Fruit fly (Drosophila melanogaster) whole organism, pupa: ENCODE results near the gene jar.

ENCODE experiments used
- CG10348 ChIP-seq: fragments of 200-800 bp; sonication (Bioruptor generic); IDR thresholded peaks from 2 replicates; pipeline ENCODE4 v1.3.6; 2022; ENCODE audit warnings: missing biosample characterization, missing genetic modification characterization
- CG12605 ChIP-seq: fragments of 200-800 bp; sonication (Bioruptor generic); IDR thresholded peaks from 2 replicates; pipeline ENCODE4 v1.3.6; 2022; ENCODE audit warnings: missing biosample characterization, missing genetic modification characterization
- CG14655 ChIP-seq: fragments of 200-800 bp; sonication (Bioruptor generic); optimal IDR thresholded peaks from 3 replicates; lab custom pipeline; 2017; ENCODE audit warnings: mild to moderate bottlenecking, missing biosample characterization, missing genetic modification reagents, missing genetic modification characterization
- CG15710 ChIP-seq: fragments of 200-800 bp; sonication (Bioruptor generic); optimal IDR thresholded peaks from 2 replicates; lab custom pipeline; 2018; ENCODE audit warnings: missing biosample characterization, mild to moderate bottlenecking, missing genetic modification characterization, moderate library complexity
- CG17806 ChIP-seq: fragments of 200-800 bp; sonication (Bioruptor generic); optimal IDR thresholded peaks from 2 replicates; lab custom pipeline; 2018; ENCODE audit warnings: missing biosample characterization, mild to moderate bottlenecking, missing genetic modification characterization, moderate library complexity
- CG32121 ChIP-seq: fragments of 200-800 bp; sonication (Bioruptor generic); IDR thresholded peaks from 2 replicates; pipeline ENCODE4 v1.3.6; 2022; ENCODE audit warnings: missing biosample characterization, missing genetic modification characterization
- CG4496 ChIP-seq: fragments of 200-800 bp; sonication (Bioruptor generic); IDR thresholded peaks from 3 replicates; pipeline ENCODE4 v1.3.6; 2022; ENCODE audit warnings: missing biosample characterization, missing genetic modification characterization
- CG8159 ChIP-seq: fragments of 200-800 bp; sonication (Bioruptor generic); optimal IDR thresholded peaks from 3 replicates; lab custom pipeline; 2018; ENCODE audit warnings: missing biosample characterization, mild to moderate bottlenecking, missing genetic modification characterization, moderate library complexity
- CG8301 ChIP-seq: fragments of 200-800 bp; sonication (Bioruptor generic); optimal IDR thresholded peaks from 2 replicates; lab custom pipeline; 2018; ENCODE audit warnings: missing biosample characterization, mild to moderate bottlenecking, missing genetic modification characterization
- Pif1A ChIP-seq: fragments of 200-800 bp; sonication (Bioruptor generic); optimal IDR thresholded peaks from 3 replicates; lab custom pipeline; 2016; ENCODE audit warnings: missing biosample characterization, missing genetic modification characterization
- gl ChIP-seq: fragments of 200-800 bp; sonication (Bioruptor generic); optimal IDR thresholded peaks from 2 replicates; lab custom pipeline; 2018; ENCODE audit warnings: missing biosample characterization, mild to moderate bottlenecking, missing genetic modification characterization

- TF ChIP-seq CG8159 (tag; lab: Kevin White, UChicago): no peak
- TF ChIP-seq CG8301 (tag; lab: Kevin White, UChicago): no peak
- TF ChIP-seq CG14655 (GFP tag; lab: Kevin White, UChicago): no peak
- TF ChIP-seq CG10348: no peak
- TF ChIP-seq CG12605 (GFP tag; lab: Robert Waterston, UW): no peak
- TF ChIP-seq gl (tag; lab: Kevin White, UChicago): no peak
- no peak for TF ChIP-seq CG32121 (GFP tag; lab: Robert Waterston, UW)
- no peak for TF ChIP-seq CG15710 (tag; lab: Kevin White, UChicago)
- no peak for TF ChIP-seq Pif1A
- TF ChIP-seq CG4496 (GFP tag; lab: Robert Waterston, UW): no peak
- TF ChIP-seq CG17806 (tag; lab: Kevin White, UChicago): no peak
Observed at dm6 chr3R:24293171-24293570, 22.1 kb upstream of the jar start.
